Fruit fly (Drosophila melanogaster) whole organism, embryonic: Measurements from ENCODE around the gene Sptr.

Source experiments
- B-H2 ChIP-seq: fragments of 200-800 bp; sonication (Bioruptor generic); optimal IDR thresholded peaks from 2 replicates; lab custom pipeline; 2018; ENCODE audit warnings: missing biosample characterization, mild to moderate bottlenecking, missing genetic modification characterization
- C15 ChIP-seq: fragments of 200-800 bp; sonication (Bioruptor generic); IDR thresholded peaks from 3 replicates; pipeline ENCODE4 v1.3.6; 2022; ENCODE audit warnings: missing biosample characterization, missing genetic modification characterization
- CG1024 ChIP-seq: fragments of 200-800 bp; sonication (Bioruptor generic); IDR thresholded peaks from 2 replicates; pipeline ENCODE4 v1.3.6; 2022; ENCODE audit warnings: missing biosample characterization, missing genetic modification characterization
- CG10274 ChIP-seq: fragments of 200-800 bp; sonication (Bioruptor generic); optimal IDR thresholded peaks from 3 replicates; lab custom pipeline; 2017; ENCODE audit warnings: missing biosample characterization, mild to moderate bottlenecking, missing genetic modification characterization
- CG10431 ChIP-seq: fragments of 200-800 bp; sonication (Bioruptor generic); optimal IDR thresholded peaks from 3 replicates; lab custom pipeline; 2018; ENCODE audit warnings: missing biosample characterization, mild to moderate bottlenecking, missing genetic modification characterization
- CG13775 ChIP-seq: fragments of 200-800 bp; sonication (Bioruptor generic); optimal IDR thresholded peaks from 3 replicates; lab custom pipeline; 2017; ENCODE audit warnings: missing biosample characterization, mild to moderate bottlenecking, missing genetic modification characterization
- CG14860 ChIP-seq: fragments of 200-800 bp; sonication (Bioruptor generic); IDR thresholded peaks from 3 replicates; pipeline ENCODE4 v1.3.6; 2022; ENCODE audit warnings: missing biosample characterization, missing genetic modification characterization; ENCODE audit not compliant: partially characterized antibody
- CG14965 ChIP-seq: fragments of 200-800 bp; sonication (Bioruptor generic); optimal IDR thresholded peaks from 2 replicates; lab custom pipeline; 2016; ENCODE audit warnings: missing biosample characterization, missing genetic modification characterization, borderline replicate concordance
- CG1529 ChIP-seq: fragments of 200-800 bp; sonication (Bioruptor generic); optimal IDR thresholded peaks from 3 replicates; lab custom pipeline; 2018; ENCODE audit warnings: missing biosample characterization, missing genetic modification characterization
- CG1602 ChIP-seq: fragments of 200-800 bp; sonication (Bioruptor generic); optimal IDR thresholded peaks from 3 replicates; lab custom pipeline; 2016; ENCODE audit warnings: missing biosample characterization, missing genetic modification characterization
- CG17328 ChIP-seq: fragments of 200-800 bp; sonication (Bioruptor generic); IDR thresholded peaks from 2 replicates; pipeline ENCODE4 v1.3.6; 2022; ENCODE audit warnings: missing biosample characterization, missing genetic modification characterization
- CG18262 ChIP-seq: fragments of 200-800 bp; optimal IDR thresholded peaks from 3 replicates; lab custom pipeline; 2019; ENCODE audit warnings: missing biosample characterization, mild to moderate bottlenecking, missing genetic modification characterization, moderate library complexity
- CG31441 ChIP-seq: fragments of 200-800 bp; sonication (Bioruptor generic); IDR thresholded peaks from 2 replicates; pipeline ENCODE4 v1.3.6; 2022; ENCODE audit warnings: missing biosample characterization, missing genetic modification characterization
- CG4404 ChIP-seq: fragments of 200-800 bp; sonication (Bioruptor generic); IDR thresholded peaks from 2 replicates; pipeline ENCODE4 v1.3.6; 2022; ENCODE audit warnings: missing biosample characterization, missing genetic modification characterization
- CG4730 ChIP-seq: fragments of 200-800 bp; sonication (Bioruptor generic); IDR thresholded peaks from 2 replicates; pipeline ENCODE4 v1.3.6; 2022; ENCODE audit warnings: missing biosample characterization, missing genetic modification characterization
- CG6689 ChIP-seq: fragments of 200-800 bp; sonication (Bioruptor generic); IDR thresholded peaks from 2 replicates; pipeline ENCODE4 v1.3.6; 2022; ENCODE audit warnings: missing biosample characterization, missing genetic modification characterization
- CG7357 ChIP-seq: fragments of 200-800 bp; sonication (Bioruptor generic); IDR thresholded peaks from 3 replicates; pipeline ENCODE4 v1.3.6; 2022; ENCODE audit warnings: missing biosample characterization, missing genetic modification characterization
- CG7987 ChIP-seq: fragments of 200-800 bp; sonication (Bioruptor generic); optimal IDR thresholded peaks from 2 replicates; lab custom pipeline; 2018; ENCODE audit warnings: missing biosample characterization, mild to moderate bottlenecking, missing genetic modification characterization, moderate library complexity
- CG8281 ChIP-seq: fragments of 200-800 bp; sonication (Bioruptor generic); optimal IDR thresholded peaks from 2 replicates; lab custom pipeline; 2018; ENCODE audit warnings: missing biosample characterization, mild to moderate bottlenecking, missing genetic modification characterization, moderate library complexity
- CG8944 ChIP-seq: fragments of 200-800 bp; sonication (Bioruptor generic); optimal IDR thresholded peaks from 3 replicates; lab custom pipeline; 2016; ENCODE audit warnings: missing biosample characterization, missing genetic modification characterization
- CG9215 ChIP-seq: fragments of 200-800 bp; sonication (Bioruptor generic); IDR thresholded peaks from 2 replicates; pipeline ENCODE4 v1.3.6; 2022; ENCODE audit warnings: missing biosample characterization, missing genetic modification characterization
- CG9797 ChIP-seq: fragments of 200-800 bp; sonication (Bioruptor generic); optimal IDR thresholded peaks from 3 replicates; lab custom pipeline; 2018; ENCODE audit warnings: missing biosample characterization, mild to moderate bottlenecking, missing genetic modification characterization
- CG9932 ChIP-seq: fragments of 200-800 bp; sonication (Bioruptor generic); IDR thresholded peaks from 2 replicates; pipeline ENCODE4 v1.3.6; 2022; ENCODE audit warnings: missing biosample characterization, missing genetic modification characterization
- Drgx ChIP-seq: fragments of 200-800 bp; sonication (Bioruptor generic); IDR thresholded peaks from 2 replicates; pipeline ENCODE4 v1.3.6; 2022; ENCODE audit warnings: missing biosample characterization, missing genetic modification characterization
- Ets65A ChIP-seq: fragments of 200-800 bp; sonication (Bioruptor generic); peaks from one replicate; lab custom pipeline; 2016; ENCODE audit warnings: missing biosample characterization, missing genetic modification characterization
- Fer1 ChIP-seq: fragments of 200-800 bp; sonication (Bioruptor generic); optimal IDR thresholded peaks from 2 replicates; lab custom pipeline; 2017; ENCODE audit warnings: missing biosample characterization, mild to moderate bottlenecking, missing genetic modification characterization
- HHEX ChIP-seq: fragments of 200-800 bp; sonication (Bioruptor generic); optimal IDR thresholded peaks from 3 replicates; lab custom pipeline; 2017; ENCODE audit warnings: missing biosample characterization, mild to moderate bottlenecking, missing genetic modification characterization, missing genetic modification reagents
- Hsf ChIP-seq: fragments of 200-800 bp; sonication (Bioruptor generic); optimal IDR thresholded peaks from 3 replicates; lab custom pipeline; 2016; ENCODE audit warnings: missing biosample characterization, missing genetic modification characterization
- Jarid2 ChIP-seq: fragments of 200-800 bp; sonication (Bioruptor generic); optimal IDR thresholded peaks from 3 replicates; lab custom pipeline; 2017; ENCODE audit warnings: mild to moderate bottlenecking, missing biosample characterization, missing genetic modification reagents, missing genetic modification characterization
- MESR4 ChIP-seq: fragments of 200-800 bp; sonication (Bioruptor generic); optimal IDR thresholded peaks from 2 replicates; lab custom pipeline; 2018; ENCODE audit warnings: missing biosample characterization, mild to moderate bottlenecking, missing genetic modification characterization, moderate library complexity
- NFAT ChIP-seq: fragments of 200-800 bp; sonication (Bioruptor generic); IDR thresholded peaks from 2 replicates; pipeline ENCODE4 v1.3.6; 2022; ENCODE audit warnings: missing biosample characterization, missing genetic modification characterization
- Oaz ChIP-seq: fragments of 200-800 bp; sonication (Bioruptor generic); IDR thresholded peaks from 2 replicates; pipeline ENCODE4 v1.3.6; 2022; ENCODE audit warnings: missing biosample characterization, missing genetic modification characterization
- Ssrp ChIP-seq: fragments of 200-800 bp; sonication (Bioruptor generic); optimal IDR thresholded peaks from 2 replicates; lab custom pipeline; 2018; ENCODE audit warnings: missing biosample characterization, mild to moderate bottlenecking, missing genetic modification characterization, moderate library complexity
- TFAM ChIP-seq: fragments of 200-800 bp; sonication (Bioruptor generic); optimal IDR thresholded peaks from 2 replicates; lab custom pipeline; 2017; ENCODE audit warnings: missing biosample characterization, missing genetic modification characterization, inconsistent platforms
- Usf ChIP-seq: fragments of 200-800 bp; sonication (Bioruptor generic); optimal IDR thresholded peaks from 2 replicates; lab custom pipeline; 2017; ENCODE audit warnings: missing genotype, missing biosample characterization, missing genetic modification characterization
- YL-1 ChIP-seq: fragments of 200-800 bp; sonication (Bioruptor generic); optimal IDR thresholded peaks from 3 replicates; lab custom pipeline; 2017; ENCODE audit warnings: missing biosample characterization, mild to moderate bottlenecking, missing genetic modification characterization
- br ChIP-seq: fragments of >200 bp; optimal IDR thresholded peaks from 2 replicates; lab custom pipeline; 2017
- caup ChIP-seq: fragments of 200-800 bp; sonication (Bioruptor generic); optimal IDR thresholded peaks from 3 replicates; lab custom pipeline; 2017; ENCODE audit warnings: missing biosample characterization, mild to moderate bottlenecking, missing genetic modification characterization, moderate library complexity; ENCODE audit not compliant: severe bottlenecking
- chinmo ChIP-seq: fragments of 200-800 bp; sonication (Bioruptor generic); IDR thresholded peaks from 4 replicates; pipeline ENCODE4 v1.3.6; 2022; ENCODE audit warnings: missing biosample characterization, missing genetic modification characterization; ENCODE audit not compliant: partially characterized antibody
- dm ChIP-seq: fragments of 200-800 bp; sonication (Bioruptor generic); optimal IDR thresholded peaks from 3 replicates; lab custom pipeline; 2016; ENCODE audit warnings: missing biosample characterization, missing genetic modification characterization
- dmrt11E ChIP-seq: fragments of 200-800 bp; sonication (Bioruptor generic); optimal IDR thresholded peaks from 3 replicates; lab custom pipeline; 2018; ENCODE audit warnings: missing biosample characterization, mild to moderate bottlenecking, missing genetic modification characterization, moderate library complexity
- gcm ChIP-seq: fragments of 200-800 bp; sonication (Bioruptor generic); optimal IDR thresholded peaks from 2 replicates; lab custom pipeline; 2019; ENCODE audit warnings: missing biosample characterization, mild to moderate bottlenecking, missing genetic modification characterization, moderate library complexity
- knrl ChIP-seq: fragments of 200-800 bp; sonication (Bioruptor generic); IDR thresholded peaks from 3 replicates; pipeline ENCODE4 v1.3.6; 2022; ENCODE audit warnings: missing biosample characterization, missing genetic modification characterization; ENCODE audit not compliant: partially characterized antibody
- peb ChIP-seq: fragments of 200-800 bp; sonication (Bioruptor generic); IDR thresholded peaks from 2 replicates; pipeline ENCODE4 v1.3.6; 2022; ENCODE audit warnings: missing biosample characterization, missing genetic modification characterization
- sens-2 ChIP-seq: fragments of 200-800 bp; sonication (Bioruptor generic); IDR thresholded peaks from 2 replicates; pipeline ENCODE4 v1.3.6; 2022; ENCODE audit warnings: missing biosample characterization, missing genetic modification characterization
- shn ChIP-seq: fragments of 200-800 bp; sonication (Bioruptor generic); optimal IDR thresholded peaks from 3 replicates; lab custom pipeline; 2016; ENCODE audit warnings: missing biosample characterization, missing genetic modification characterization
- tap ChIP-seq: fragments of 200-800 bp; optimal IDR thresholded peaks from 3 replicates; lab custom pipeline; 2019; ENCODE audit warnings: missing biosample characterization, mild to moderate bottlenecking, missing genetic modification characterization, moderate library complexity
- trh ChIP-seq: fragments of 200-800 bp; sonication (Bioruptor generic); optimal IDR thresholded peaks from 2 replicates; lab custom pipeline; 2016; ENCODE audit warnings: missing biosample characterization, missing genetic modification characterization
- usp ChIP-seq: fragments of >200 bp; optimal IDR thresholded peaks from 2 replicates; lab custom pipeline; 2017; ENCODE audit warnings: missing biosample characterization, missing genetic modification characterization
- vfl ChIP-seq: fragments of 200-800 bp; sonication (Bioruptor generic); optimal IDR thresholded peaks from 2 replicates; lab custom pipeline; 2016; ENCODE audit warnings: missing biosample characterization, missing genetic modification characterization
- zfh1 ChIP-seq: fragments of 200-800 bp; sonication (Bioruptor generic); IDR thresholded peaks from 3 replicates; pipeline ENCODE4 v1.3.6; 2022; ENCODE audit warnings: missing biosample characterization, missing genetic modification characterization

Sptr gene

DNA sequence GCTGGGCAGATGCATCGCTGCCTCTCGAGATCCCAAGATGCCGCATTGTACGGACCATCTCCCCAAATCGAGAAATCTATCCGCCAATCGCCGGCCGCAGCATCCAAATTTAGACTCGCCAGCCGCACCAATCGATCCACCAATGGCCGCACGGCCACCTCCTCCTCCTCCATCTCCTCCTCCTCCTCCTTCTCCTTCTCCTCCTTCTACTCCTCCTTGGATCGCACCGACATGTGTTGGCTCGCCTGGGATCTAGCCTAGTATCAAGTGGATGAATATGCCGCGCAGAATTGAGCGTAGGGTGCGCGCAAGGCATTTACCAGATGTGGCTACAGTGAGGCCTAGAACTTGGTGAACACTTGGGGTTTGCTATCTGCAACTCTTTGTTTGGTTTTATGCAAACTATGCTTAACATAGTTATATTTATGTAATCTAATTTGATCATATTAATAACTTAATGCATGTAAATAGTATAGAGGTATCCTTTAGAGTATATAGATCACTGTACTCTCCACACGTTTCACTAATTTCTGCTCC lies 9.2 kb downstream of the Sptr start, which contains the start of gene org-1 (continued):
- TF ChIP-seq knrl (no peak), CG4404 (GFP tag; lab: Robert Waterston, UW) (peak; percentile 98), MESR4 (GFP tag; lab: Kevin White, UChicago) (peak; percentile 31), CG1602 (GFP tag; lab: Kevin White, UChicago) (peak; percentile 96), CG4730 (GFP tag; lab: Robert Waterston, UW) (peak; percentile 97), br (no peak), Usf (GFP tag; lab: Kevin White, UChicago) (peak; percentile 91), NFAT (GFP tag; lab: Robert Waterston, UW) (peak; percentile 91), CG13775 (GFP tag; lab: Kevin White, UChicago) (peak; percentile 89), C15 (GFP tag; lab: Robert Waterston, UW) (peak; percentile 95), chinmo (GFP tag; lab: Robert Waterston, UW) (no peak), CG9797 (GFP tag; lab: Kevin White, UChicago) (peak; percentile 16), gcm (GFP tag; lab: Kevin White, UChicago) (peak; percentile 93), TFAM (peak; percentile 61), shn (GFP tag; lab: Kevin White, UChicago) (peak; percentile 62), CG9215 (GFP tag; lab: Robert Waterston, UW) (peak; percentile 93), dm (peak; percentile 76), CG9932 (peak; percentile 95), Ets65A (GFP tag; lab: Kevin White, UChicago) (peak; percentile 98), CG14965 (GFP tag; lab: Kevin White, UChicago) (no peak), CG18262 (tag; lab: Kevin White, UChicago) (peak; percentile 96), usp (GFP tag; lab: Kevin White, UChicago) (no peak), CG8944 (GFP tag; lab: Kevin White, UChicago) (peak; percentile 86), CG17328 (peak; percentile 98), CG1024 (GFP tag; lab: Robert Waterston, UW) (peak; percentile 95), zfh1 (GFP tag; lab: Robert Waterston, UW) (peak; percentile 99), dmrt11E (peak; percentile 98), vfl (GFP tag; lab: Kevin White, UChicago) (peak; percentile 51), Drgx (peak; percentile 93), Jarid2 (GFP tag; lab: Kevin White, UChicago) (peak; percentile 73), CG31441 (GFP tag; lab: Robert Waterston, UW) (peak; percentile 86), YL-1 (GFP tag; lab: Kevin White, UChicago) (peak; percentile 77), CG10431 (GFP tag; lab: Kevin White, UChicago) (peak; percentile 88), CG1529 (peak; percentile 94), CG7987 (peak; percentile 73), Oaz (GFP tag; lab: Robert Waterston, UW) (peak; percentile 95), CG7357 (peak; percentile 92), Hsf (GFP tag; lab: Kevin White, UChicago) (peak; percentile 91), B-H2 (GFP tag; lab: Kevin White, UChicago) (peak; percentile 84), CG8281 (tag; lab: Kevin White, UChicago) (peak; percentile 82), tap (tag; lab: Kevin White, UChicago) (peak; percentile 95), CG14860 (GFP tag; lab: Robert Waterston, UW) (no peak), sens-2 (GFP tag; lab: Robert Waterston, UW) (peak; percentile 97), CG10274 (GFP tag; lab: Kevin White, UChicago) (peak; percentile 99), HHEX (GFP tag; lab: Kevin White, UChicago) (peak; percentile 89), Fer1 (GFP tag; lab: Kevin White, UChicago) (peak; percentile 87), caup (GFP tag; lab: Kevin White, UChicago) (peak; percentile 89), peb (peak; percentile 96), Ssrp (tag; lab: Kevin White, UChicago) (peak; percentile 96), trh (peak; percentile 81), CG6689 (GFP tag; lab: Robert Waterston, UW) (peak; percentile 98)
